Worm (Caenorhabditis elegans) whole organism, L4 larva: ENCODE data around the gene clec-203.

ENCODE experiments used
- Y48G9A.11 ChIP-seq: fragments of 200-800 bp; sonication (Bioruptor generic); IDR thresholded peaks from 2 replicates; pipeline ENCODE4 v1.3.6; 2022; ENCODE audit warnings: missing genetic modification reagents, missing genetic modification characterization, missing compliant biosample characterization
- ctbp-1 ChIP-seq: fragments of 200-800 bp; sonication (Bioruptor generic); IDR thresholded peaks from 2 replicates; pipeline ENCODE4 v1.3.6; 2022; ENCODE audit warnings: missing genetic modification reagents, missing genetic modification characterization, missing compliant biosample characterization
- egl-27 ChIP-seq: sonication (generic microtip); optimal IDR thresholded peaks from 3 replicates; lab custom pipeline; 2017; ENCODE audit warnings: missing biosample characterization, missing genetic modification reagents, missing genetic modification characterization
- gei-8 ChIP-seq: fragments of 200-800 bp; sonication (Bioruptor generic); optimal IDR thresholded peaks from 2 replicates; lab custom pipeline; 2018; ENCODE audit warnings: mild to moderate bottlenecking, missing genetic modification characterization, missing compliant biosample characterization
- jun-1 ChIP-seq: fragments of 150-350 bp; optimal IDR thresholded peaks from 2 replicates; lab custom pipeline; 2014; ENCODE audit warnings: missing biosample characterization, missing genetic modification reagents, missing genetic modification characterization
- skn-1 ChIP-seq: fragments of 150-350 bp; optimal IDR thresholded peaks from 2 replicates; lab custom pipeline; 2014; ENCODE audit warnings: missing biosample characterization, missing genetic modification characterization
- ztf-11 ChIP-seq: fragments of 150-350 bp; optimal IDR thresholded peaks from 2 replicates; lab custom pipeline; 2014; ENCODE audit warnings: missing biosample characterization, missing genetic modification characterization

- TF ChIP-seq gei-8 (GFP tag; lab: Kevin White, UChicago) (no peak), jun-1 (tag; lab: Kevin White, UChicago) (no peak), ztf-11 (no peak), egl-27 (no peak), skn-1 (tag; lab: Kevin White, UChicago) (no peak), ctbp-1 (GFP tag; lab: Robert Waterston, UW) (no peak), Y48G9A.11 (GFP tag; lab: Robert Waterston, UW) (no peak)
Observed at ce11 chrV:1120101-1120500, 32.0 kb downstream of the clec-203 start.
